Worm (Caenorhabditis elegans): ENCODE measurements around the gene R07E5.17.

DNA sequence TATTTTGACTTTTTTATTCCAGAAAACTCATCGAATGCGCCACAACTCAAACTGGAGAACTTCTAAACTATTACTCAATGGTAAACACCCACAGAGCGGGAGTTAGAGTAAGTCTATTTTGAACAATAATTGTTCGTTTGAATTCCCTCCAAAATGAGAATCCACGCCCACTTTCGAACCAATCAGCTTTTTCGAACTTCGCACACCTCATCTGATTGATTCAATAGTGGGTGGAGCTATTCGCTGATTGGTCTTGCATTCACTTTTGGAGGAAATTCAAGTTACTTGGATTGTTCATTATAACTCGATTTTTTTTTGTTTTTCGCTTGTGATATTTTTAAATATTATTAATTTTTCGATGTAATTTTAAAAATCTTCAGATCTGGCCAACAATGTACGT is 8.4 kb downstream of the R07E5.17 start:
- TF ChIP-seq sptf-1 (tag; optimal IDR thresholded peaks at IDR 0.05) (no peak), egl-13 (tag; optimal IDR thresholded peaks at IDR 0.05) (no peak), tlp-1 (tag; optimal IDR thresholded peaks at IDR 0.05) (no peak), ceh-88 (GFP tag; IDR thresholded peaks at IDR 0.05) (no peak), zip-4 (GFP tag; optimal IDR thresholded peaks at IDR 0.05) (no peak), nhr-12 (tag; optimal IDR thresholded peaks at IDR 0.05) (no peak)

All from whole organism, L1 larva.